Worm (Caenorhabditis elegans): Measurements from ENCODE around the gene dct-18.

DNA sequence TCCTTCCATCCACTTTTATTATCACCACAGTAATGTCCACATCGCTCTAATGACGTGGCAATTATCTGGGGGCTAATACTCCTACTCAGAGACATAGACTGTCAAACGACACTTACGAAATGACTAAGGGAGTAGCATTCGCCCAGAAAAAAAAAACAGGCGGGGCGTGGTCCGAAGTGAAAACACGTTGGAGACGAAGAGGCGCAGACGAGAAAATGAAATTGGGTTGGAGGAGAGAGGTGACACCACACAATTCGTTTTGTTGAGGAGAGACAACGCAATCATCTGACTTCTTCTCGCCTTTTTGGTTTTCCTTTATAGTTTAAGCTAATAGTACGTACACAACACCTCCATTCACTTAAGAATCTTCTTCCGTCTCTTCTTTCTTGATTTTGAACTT, 7.5 kb downstream of the dct-18 start:
- TF ChIP-seq ztf-23 (GFP tag; IDR thresholded peaks at IDR 0.05), result no peak
- no peak for TF ChIP-seq ztf-29 (GFP tag; IDR thresholded peaks at IDR 0.05)
- no peak for TF ChIP-seq flt-1 (GFP tag; IDR thresholded peaks at IDR 0.05)
- TF ChIP-seq med-1 (GFP tag; optimal IDR thresholded peaks at IDR 0.05; ENCODE audit: insufficient read depth), result no peak

Measured in whole organism, midembryonic.